Worm (Caenorhabditis elegans) whole organism, late embryonic: Measurements from ENCODE around the gene F53C11.9.

ENCODE experiments used
- C38D4.7 ChIP-seq: fragments of 200-800 bp; sonication (Bioruptor generic); optimal IDR thresholded peaks from 2 replicates; lab custom pipeline; 2018; ENCODE audit warnings: mild to moderate bottlenecking, missing genetic modification characterization, moderate library complexity, missing compliant biosample characterization
- F13H6.1 ChIP-seq: sonication (generic microtip); optimal IDR thresholded peaks from 2 replicates; lab custom pipeline; 2016; ENCODE audit warnings: missing genetic modification characterization, missing compliant biosample characterization
- ama-1 ChIP-seq: fragments of 150-350 bp; optimal IDR thresholded peaks from 2 replicates; lab custom pipeline; 2014
- ceh-18 ChIP-seq: sonication (generic microtip); optimal IDR thresholded peaks from 2 replicates; lab custom pipeline; 2016; ENCODE audit warnings: missing genetic modification characterization, missing compliant biosample characterization
- ceh-48 ChIP-seq: sonication (generic microtip); optimal IDR thresholded peaks from 2 replicates; lab custom pipeline; 2016; ENCODE audit warnings: missing genetic modification characterization, inconsistent platforms, missing compliant biosample characterization
- ceh-9 ChIP-seq: sonication (generic microtip); optimal IDR thresholded peaks from 2 replicates; lab custom pipeline; 2016; ENCODE audit warnings: mild to moderate bottlenecking, missing genetic modification characterization, inconsistent platforms, missing compliant biosample characterization
- ets-4 ChIP-seq: sonication (generic microtip); optimal IDR thresholded peaks from 2 replicates; lab custom pipeline; 2016; ENCODE audit warnings: missing genetic modification characterization, missing compliant biosample characterization
- hlh-6 ChIP-seq: sonication (generic microtip); optimal IDR thresholded peaks from 2 replicates; lab custom pipeline; 2016; ENCODE audit warnings: missing genotype, missing genetic modification characterization, missing compliant biosample characterization
- nfya-1 ChIP-seq: sonication (generic microtip); optimal IDR thresholded peaks from 2 replicates; lab custom pipeline; 2017; ENCODE audit warnings: missing genetic modification characterization, mild to moderate bottlenecking, missing compliant biosample characterization, antibody characterized with exemption, moderate library complexity
- nhr-11 ChIP-seq: fragments of 150-350 bp; optimal IDR thresholded peaks from 2 replicates; lab custom pipeline; 2014; ENCODE audit warnings: missing biosample characterization, missing genetic modification characterization
- pha-4 ChIP-seq: fragments of 150-350 bp; optimal IDR thresholded peaks from 2 replicates; lab custom pipeline; 2018; ENCODE audit warnings: missing biosample characterization, missing genetic modification reagents, missing genetic modification characterization
- pqm-1 ChIP-seq: sonication (generic microtip); optimal IDR thresholded peaks from 2 replicates; lab custom pipeline; 2016; ENCODE audit warnings: missing genetic modification characterization, missing compliant biosample characterization
- sdc-2 ChIP-seq: sonication (generic microtip); optimal IDR thresholded peaks from 2 replicates; lab custom pipeline; 2016; ENCODE audit warnings: missing genotype, missing genetic modification characterization, missing compliant biosample characterization
- tbx-2 ChIP-seq: sonication (generic microtip); optimal IDR thresholded peaks from 2 replicates; lab custom pipeline; 2016; ENCODE audit warnings: missing genetic modification characterization, missing compliant biosample characterization

- TF ChIP-seq sdc-2 (tag; lab: Kevin White, UChicago) (no peak), ets-4 (tag; lab: Kevin White, UChicago) (no peak), pha-4 (tag; lab: Kevin White, UChicago) (no peak), ceh-48 (no peak), ama-1 (no peak), ceh-18 (tag; lab: Kevin White, UChicago) (no peak), hlh-6 (tag; lab: Kevin White, UChicago) (no peak), C38D4.7 (GFP tag; lab: Kevin White, UChicago) (no peak), ceh-9 (tag; lab: Kevin White, UChicago) (no peak), F13H6.1 (tag; lab: Kevin White, UChicago) (no peak), nhr-11 (tag; lab: Kevin White, UChicago) (no peak), nfya-1 (tag; lab: Kevin White, UChicago) (no peak), pqm-1 (tag; lab: Kevin White, UChicago) (no peak), tbx-2 (tag; lab: Kevin White, UChicago) (no peak)
These were observed 44.9 kb downstream of the F53C11.9 start, which contains the start of gene hpo-31 for ce11 chrV:13822752-13823151.
